Worm (Caenorhabditis elegans) whole organism, late embryonic: ENCODE measurements around the gene cyb-2.1.

Experiments
- C08G9.2 ChIP-seq: sonication (generic microtip); optimal IDR thresholded peaks from 2 replicates; lab custom pipeline; 2016; ENCODE audit warnings: mild to moderate bottlenecking, missing genetic modification characterization, moderate library complexity, missing compliant biosample characterization
- C38D4.7 ChIP-seq: fragments of 200-800 bp; sonication (Bioruptor generic); optimal IDR thresholded peaks from 2 replicates; lab custom pipeline; 2018; ENCODE audit warnings: mild to moderate bottlenecking, missing genetic modification characterization, moderate library complexity, missing compliant biosample characterization
- F13H6.1 ChIP-seq: sonication (generic microtip); optimal IDR thresholded peaks from 2 replicates; lab custom pipeline; 2016; ENCODE audit warnings: missing genetic modification characterization, missing compliant biosample characterization
- T23F11.4 ChIP-seq: fragments of 200-800 bp; sonication (Bioruptor generic); optimal IDR thresholded peaks from 2 replicates; lab custom pipeline; 2018; ENCODE audit warnings: mild to moderate bottlenecking, missing genetic modification characterization, missing compliant biosample characterization
- ceh-14 ChIP-seq: sonication (generic microtip); optimal IDR thresholded peaks from 2 replicates; lab custom pipeline; 2016; ENCODE audit warnings: missing genotype, missing genetic modification characterization, missing compliant biosample characterization
- ceh-18 ChIP-seq: sonication (generic microtip); optimal IDR thresholded peaks from 2 replicates; lab custom pipeline; 2016; ENCODE audit warnings: missing genetic modification characterization, missing compliant biosample characterization
- ceh-19 ChIP-seq: fragments of 200-800 bp; sonication (Bioruptor generic); optimal IDR thresholded peaks from 2 replicates; lab custom pipeline; 2018; ENCODE audit warnings: mild to moderate bottlenecking, missing genetic modification characterization, missing compliant biosample characterization
- ceh-2 ChIP-seq: sonication (generic microtip); optimal IDR thresholded peaks from 2 replicates; lab custom pipeline; 2016; ENCODE audit warnings: missing genotype, missing genetic modification characterization, missing compliant biosample characterization
- ceh-24 ChIP-seq: sonication (generic microtip); optimal IDR thresholded peaks from 2 replicates; lab custom pipeline; 2016; ENCODE audit warnings: mild to moderate bottlenecking, missing genetic modification characterization, missing compliant biosample characterization
- ceh-34 ChIP-seq: sonication (generic microtip); optimal IDR thresholded peaks from 2 replicates; lab custom pipeline; 2016; ENCODE audit warnings: mild to moderate bottlenecking, missing genetic modification characterization, missing compliant biosample characterization
- ceh-6 ChIP-seq: fragments of 200-800 bp; sonication (Bioruptor generic); optimal IDR thresholded peaks from 2 replicates; lab custom pipeline; 2018; ENCODE audit warnings: mild to moderate bottlenecking, missing genetic modification characterization, missing compliant biosample characterization
- che-1 ChIP-seq: sonication (generic microtip); optimal IDR thresholded peaks from 2 replicates; lab custom pipeline; 2016; ENCODE audit warnings: mild to moderate bottlenecking, missing genetic modification characterization, missing compliant biosample characterization
- dmd-4 ChIP-seq: sonication (generic microtip); optimal IDR thresholded peaks from 2 replicates; lab custom pipeline; 2016; ENCODE audit warnings: borderline replicate concordance, missing genetic modification characterization, missing compliant biosample characterization
- dve-1 ChIP-seq: sonication (generic microtip); optimal IDR thresholded peaks from 2 replicates; lab custom pipeline; 2017; ENCODE audit warnings: antibody characterized with exemption, mild to moderate bottlenecking, missing genetic modification characterization, missing compliant biosample characterization
- elt-2 ChIP-seq: sonication (generic microtip); optimal IDR thresholded peaks from 2 replicates; lab custom pipeline; 2016; ENCODE audit warnings: missing genetic modification reagents, missing genetic modification characterization, missing compliant biosample characterization
- ets-4 ChIP-seq: sonication (generic microtip); optimal IDR thresholded peaks from 2 replicates; lab custom pipeline; 2016; ENCODE audit warnings: missing genetic modification characterization, missing compliant biosample characterization
- eyg-1 ChIP-seq: sonication (generic microtip); optimal IDR thresholded peaks from 2 replicates; lab custom pipeline; 2016; ENCODE audit warnings: missing genotype, missing genetic modification characterization, missing compliant biosample characterization
- gmeb-2 ChIP-seq: sonication (generic microtip); optimal IDR thresholded peaks from 2 replicates; lab custom pipeline; 2016; ENCODE audit warnings: missing genetic modification characterization, inconsistent platforms, missing compliant biosample characterization
- hlh-30 ChIP-seq: sonication (generic microtip); optimal IDR thresholded peaks from 2 replicates; lab custom pipeline; 2017; ENCODE audit warnings: antibody characterized with exemption, missing genetic modification characterization, missing compliant biosample characterization; ENCODE audit not compliant: insufficient read depth
- hlh-6 ChIP-seq: sonication (generic microtip); optimal IDR thresholded peaks from 2 replicates; lab custom pipeline; 2016; ENCODE audit warnings: missing genotype, missing genetic modification characterization, missing compliant biosample characterization
- hlh-8 ChIP-seq: sonication (generic microtip); optimal IDR thresholded peaks from 2 replicates; lab custom pipeline; 2016; ENCODE audit warnings: missing genotype, missing genetic modification characterization, missing compliant biosample characterization
- madf-2 ChIP-seq: sonication (generic microtip); optimal IDR thresholded peaks from 2 replicates; lab custom pipeline; 2017; ENCODE audit warnings: missing genetic modification characterization, missing compliant biosample characterization
- mec-3 ChIP-seq: sonication (generic microtip); optimal IDR thresholded peaks from 2 replicates; lab custom pipeline; 2016; ENCODE audit warnings: borderline replicate concordance, missing genetic modification characterization, missing compliant biosample characterization
- nfya-1 ChIP-seq: sonication (generic microtip); optimal IDR thresholded peaks from 2 replicates; lab custom pipeline; 2017; ENCODE audit warnings: missing genetic modification characterization, mild to moderate bottlenecking, missing compliant biosample characterization, antibody characterized with exemption, moderate library complexity
- nhr-11 ChIP-seq: fragments of 150-350 bp; optimal IDR thresholded peaks from 2 replicates; lab custom pipeline; 2014; ENCODE audit warnings: missing biosample characterization, missing genetic modification characterization
- pag-3 ChIP-seq: sonication (generic microtip); optimal IDR thresholded peaks from 2 replicates; lab custom pipeline; 2016; ENCODE audit warnings: missing compliant biosample characterization, missing genetic modification characterization, borderline replicate concordance
- pax-1 ChIP-seq: fragments of 150-350 bp; optimal IDR thresholded peaks from 2 replicates; lab custom pipeline; 2014; ENCODE audit warnings: missing biosample characterization, missing genetic modification characterization
- pha-4 ChIP-seq: fragments of 150-350 bp; optimal IDR thresholded peaks from 2 replicates; lab custom pipeline; 2018; ENCODE audit warnings: missing biosample characterization, missing genetic modification reagents, missing genetic modification characterization
- ref-2 ChIP-seq: sonication (generic microtip); optimal IDR thresholded peaks from 2 replicates; lab custom pipeline; 2016; ENCODE audit warnings: missing genetic modification characterization, missing compliant biosample characterization
- rnt-1 ChIP-seq: sonication (generic microtip); optimal IDR thresholded peaks from 2 replicates; lab custom pipeline; 2016; ENCODE audit warnings: missing genetic modification characterization, missing compliant biosample characterization
- sdc-2 ChIP-seq: sonication (generic microtip); optimal IDR thresholded peaks from 2 replicates; lab custom pipeline; 2016; ENCODE audit warnings: missing genotype, missing genetic modification characterization, missing compliant biosample characterization
- sox-4 ChIP-seq: sonication (generic microtip); optimal IDR thresholded peaks from 2 replicates; lab custom pipeline; 2017; ENCODE audit warnings: mild to moderate bottlenecking, missing genetic modification characterization, inconsistent platforms, missing compliant biosample characterization
- tbx-7 ChIP-seq: sonication (generic microtip); optimal IDR thresholded peaks from 2 replicates; lab custom pipeline; 2016; ENCODE audit warnings: missing genotype, missing genetic modification characterization, missing compliant biosample characterization
- ztf-16 ChIP-seq: sonication (generic microtip); optimal IDR thresholded peaks from 2 replicates; lab custom pipeline; 2017; ENCODE audit warnings: missing genetic modification characterization, missing compliant biosample characterization

cyb-2.1 gene

ce11 chrIV:10958230-10958588 is 27.6 kb upstream of the cyb-2.1 start, which contains the start of gene sri-19:
Gene sri-19, plus strand, starts transcription at chrIV:10958372.
- no peak for TF ChIP-seq dmd-4
- no peak for TF ChIP-seq ceh-19 (GFP tag; lab: Kevin White, UChicago)
- no peak for TF ChIP-seq ceh-24 (tag; lab: Kevin White, UChicago)
- TF ChIP-seq ceh-34: no peak
- no peak for TF ChIP-seq madf-2 (tag; lab: Kevin White, UChicago)
- no peak for TF ChIP-seq che-1 (tag; lab: Kevin White, UChicago)
- no peak for TF ChIP-seq C08G9.2

ce11 chrIV:10964688-10965087 is 21.1 kb upstream of the cyb-2.1 start:
- TF ChIP-seq ceh-14 (no peak), dve-1 (no peak), ceh-2 (tag; lab: Kevin White, UChicago) (no peak), hlh-6 (tag; lab: Kevin White, UChicago) (no peak), C38D4.7 (GFP tag; lab: Kevin White, UChicago) (no peak), ref-2 (no peak), ceh-6 (GFP tag; lab: Kevin White, UChicago) (no peak), hlh-8 (tag; lab: Kevin White, UChicago) (no peak), ztf-16 (no peak), ceh-18 (no peak), sox-4 (tag; lab: Kevin White, UChicago) (no peak), nhr-11 (tag; lab: Kevin White, UChicago) (no peak), ets-4 (tag; lab: Kevin White, UChicago) (no peak), hlh-30 (tag; lab: Kevin White, UChicago) (no peak)

DNA sequence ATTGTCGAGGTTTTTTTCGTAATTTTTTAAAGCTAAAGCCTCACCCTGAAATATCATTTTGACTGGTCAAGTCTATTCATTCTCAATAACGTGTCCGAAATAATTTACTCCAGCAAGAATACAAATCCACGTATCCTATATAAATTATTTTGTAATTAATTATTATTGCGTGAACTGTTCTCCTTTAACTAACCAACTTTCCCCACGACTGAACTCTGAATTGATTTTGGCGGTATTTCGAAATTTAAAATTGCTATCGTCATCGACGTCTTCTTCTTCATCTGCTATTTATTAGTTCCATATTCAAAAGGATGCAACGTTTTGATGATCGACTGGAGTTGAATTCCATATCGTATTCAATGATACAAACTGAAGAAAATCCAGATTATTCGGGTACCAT is 19.4 kb upstream of the cyb-2.1 start, which contains the start of the genes aqp-3 and Y69E1A.8:
aqp-3 (minus strand) TSS at position 101 of the 400 bp plus-strand sequence.
Y69E1A.8 (plus strand) TSS at position 246 of the 400 bp plus-strand sequence.
- no peak for TF ChIP-seq pag-3 (tag; lab: Kevin White, UChicago)
- no peak for TF ChIP-seq mec-3
- no peak for TF ChIP-seq T23F11.4 (GFP tag; lab: Kevin White, UChicago)
- no peak for TF ChIP-seq madf-2 (tag; lab: Kevin White, UChicago)
- no peak for TF ChIP-seq ref-2
- TF ChIP-seq eyg-1 (tag; lab: Kevin White, UChicago): no peak
- no peak for TF ChIP-seq F13H6.1 (tag; lab: Kevin White, UChicago)
- no peak for TF ChIP-seq sdc-2 (tag; lab: Kevin White, UChicago)
- TF ChIP-seq pax-1: no peak
- TF ChIP-seq pha-4: no peak
- no peak for TF ChIP-seq nfya-1 (tag; lab: Kevin White, UChicago)
- TF ChIP-seq gmeb-2 (tag; lab: Kevin White, UChicago): no peak
- TF ChIP-seq ceh-19 (GFP tag; lab: Kevin White, UChicago): no peak

DNA sequence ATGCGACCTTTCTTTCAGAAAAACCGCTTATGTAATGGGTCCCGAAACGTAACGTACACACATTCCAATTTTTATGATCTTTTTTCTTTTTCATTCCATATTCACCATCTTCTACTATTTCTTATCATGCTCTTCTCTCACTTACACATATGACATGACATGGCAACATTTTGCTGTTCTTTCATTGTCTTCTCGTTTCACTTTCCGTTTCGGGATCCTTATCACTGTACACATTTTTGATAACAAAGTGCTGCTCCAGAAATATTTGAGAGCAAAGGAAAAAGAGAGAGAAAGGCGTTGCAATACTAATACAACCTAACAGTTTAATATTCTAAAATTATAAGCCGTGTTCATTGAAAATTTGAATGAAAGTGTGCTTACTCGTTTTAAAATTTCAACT is 15.5 kb upstream of the cyb-2.1 start:
- TF ChIP-seq elt-2 (tag; lab: Kevin White, UChicago): peak; percentile 82
- no peak for TF ChIP-seq tbx-7 (tag; lab: Kevin White, UChicago)
- no peak for TF ChIP-seq C08G9.2

- TF ChIP-seq rnt-1 (no peak), nfya-1 (tag; lab: Kevin White, UChicago) (no peak), pha-4 (no peak), pax-1 (no peak), hlh-30 (tag; lab: Kevin White, UChicago) (no peak), eyg-1 (tag; lab: Kevin White, UChicago) (no peak)
- TF ChIP-seq, all 69 proteins: peak for 0
Measured at ce11 chrIV:10970767-10971166, 15.0 kb upstream of the cyb-2.1 start.
